Worm (Caenorhabditis elegans): ENCODE results near the gene clec-170.

ce11 chrIV:1264928-1265327 lies 1.7 kb upstream of the clec-170 start, which contains the start of gene F38A1.13:
- TF ChIP-seq ama-1 (optimal IDR thresholded peaks at IDR 0.05) = no peak
- no peak for TF ChIP-seq flt-1 (GFP tag; IDR thresholded peaks at IDR 0.05)
- no peak for TF ChIP-seq hmg-4 (GFP tag; optimal IDR thresholded peaks at IDR 0.05)
- TF ChIP-seq aly-1 (tag; optimal IDR thresholded peaks at IDR 0.05) = no peak

All from whole organism, early embryonic.